Worm (Caenorhabditis elegans) whole organism, L4 larva: ENCODE results near the gene cpsf-3.
A peak's percentile ranks its signal among the peaks of the same experiment; 100 is the strongest.

ENCODE experiments used
- D1046.2 ChIP-seq: fragments of 200-800 bp; sonication (Bioruptor generic); IDR thresholded peaks from 2 replicates; pipeline ENCODE4 v1.3.6; 2022; ENCODE audit warnings: missing genetic modification characterization, missing compliant biosample characterization
- F26F4.8 ChIP-seq: fragments of 200-800 bp; sonication (Bioruptor generic); conservative IDR thresholded peaks from 2 replicates; pipeline ENCODE4 v1.3.6; 2022; ENCODE audit warnings: missing genetic modification characterization, missing compliant biosample characterization
- F44E2.7 ChIP-seq: fragments of 200-800 bp; sonication (Bioruptor generic); IDR thresholded peaks from 2 replicates; pipeline ENCODE4 v2.1.2; 2022; ENCODE audit warnings: missing genetic modification characterization, missing compliant biosample characterization
- T20F7.1 ChIP-seq: fragments of 200-800 bp; sonication (Bioruptor generic); optimal IDR thresholded peaks from 2 replicates; lab custom pipeline; 2018; ENCODE audit warnings: mild to moderate bottlenecking, missing genetic modification characterization, missing compliant biosample characterization
- T26A8.4 ChIP-seq: fragments of 200-800 bp; sonication (Bioruptor generic); IDR thresholded peaks from 2 replicates; pipeline ENCODE4 v1.3.6; 2022; ENCODE audit warnings: missing genetic modification characterization, missing compliant biosample characterization
- Y5F2A.4 ChIP-seq: fragments of 200-800 bp; sonication (Bioruptor generic); optimal IDR thresholded peaks from 2 replicates; lab custom pipeline; 2018; ENCODE audit warnings: mild to moderate bottlenecking, missing genetic modification characterization, missing compliant biosample characterization
- Y75B8A.6 ChIP-seq: fragments of 200-800 bp; sonication (Bioruptor generic); IDR thresholded peaks from 2 replicates; pipeline ENCODE4 v1.3.6; 2022; ENCODE audit warnings: missing genetic modification reagents, missing genetic modification characterization, missing compliant biosample characterization
- ZK337.2 ChIP-seq: fragments of 200-800 bp; sonication (Bioruptor generic); IDR thresholded peaks from 2 replicates; pipeline ENCODE4 v1.3.6; 2022; ENCODE audit warnings: missing genetic modification reagents, missing genetic modification characterization, missing compliant biosample characterization
- ZK546.5 ChIP-seq, 2 experiments: sonication (generic microtip); optimal IDR thresholded peaks; 2 replicates each; lab custom pipeline; 2017; ENCODE audit warnings: missing biosample characterization in 2 of 2, missing genetic modification characterization in 2 of 2
- arid-1 ChIP-seq: fragments of 200-800 bp; sonication (Bioruptor generic); conservative IDR thresholded peaks from 2 replicates; pipeline ENCODE4 v1.3.6; 2022; ENCODE audit warnings: missing genetic modification reagents, missing genetic modification characterization, missing compliant biosample characterization
- ceh-20 ChIP-seq: fragments of 200-800 bp; sonication (Bioruptor generic); IDR thresholded peaks from 2 replicates; pipeline ENCODE4 v1.3.6; 2022; ENCODE audit warnings: missing genetic modification reagents, missing genetic modification characterization, missing compliant biosample characterization
- ceh-28 ChIP-seq: fragments of 150-350 bp; optimal IDR thresholded peaks from 2 replicates; lab custom pipeline; 2014; ENCODE audit warnings: missing biosample characterization, missing genetic modification reagents, missing genetic modification characterization
- ceh-32 ChIP-seq: sonication (generic microtip); optimal IDR thresholded peaks from 2 replicates; lab custom pipeline; 2016; ENCODE audit warnings: mild to moderate bottlenecking, missing genetic modification characterization, missing compliant biosample characterization; ENCODE audit not compliant: poor library complexity
- daf-16 ChIP-seq, 3 experiments: sonication (generic microtip); optimal IDR thresholded peaks; 2 replicates each; lab custom pipeline; 2016 to 2017; ENCODE audit warnings: missing genetic modification characterization in 3 of 3, missing genetic modification reagents in 3 of 3, mild to moderate bottlenecking in 2 of 3, missing compliant biosample characterization in 2 of 3, missing biosample characterization in 1 of 3, moderate library complexity in 1 of 3
- dmd-6 ChIP-seq: fragments of 200-800 bp; sonication (Bioruptor generic); IDR thresholded peaks from 2 replicates; pipeline ENCODE4 v1.3.6; 2022; ENCODE audit warnings: missing genetic modification reagents, missing genetic modification characterization, missing compliant biosample characterization
- dve-1 ChIP-seq: sonication (generic microtip); optimal IDR thresholded peaks from 2 replicates; lab custom pipeline; 2017; ENCODE audit warnings: antibody characterized with exemption, mild to moderate bottlenecking, missing genetic modification characterization, missing compliant biosample characterization; ENCODE audit not compliant: insufficient read depth
- egl-43 ChIP-seq: fragments of 200-800 bp; sonication (Bioruptor generic); IDR thresholded peaks from 2 replicates; pipeline ENCODE4 v1.3.6; 2022; ENCODE audit warnings: missing genetic modification reagents, missing genetic modification characterization, missing compliant biosample characterization
- fos-1 ChIP-seq: fragments of 150-350 bp; optimal IDR thresholded peaks from 2 replicates; lab custom pipeline; 2014; ENCODE audit warnings: missing biosample characterization, missing genetic modification characterization
- hif-1 ChIP-seq, 2 experiments: sonication (generic microtip); optimal IDR thresholded peaks; 2 replicates each; lab custom pipeline; 2016 to 2017; ENCODE audit warnings: missing compliant biosample characterization in 2 of 2, missing genetic modification characterization in 2 of 2, missing genetic modification reagents in 2 of 2, missing genotype in 2 of 2, mild to moderate bottlenecking in 1 of 2
- hlh-11 ChIP-seq: fragments of 200-800 bp; sonication (Bioruptor generic); optimal IDR thresholded peaks from 2 replicates; lab custom pipeline; 2018; ENCODE audit warnings: mild to moderate bottlenecking, missing genetic modification characterization, missing compliant biosample characterization
- hlh-30 ChIP-seq: sonication (generic microtip); optimal IDR thresholded peaks from 2 replicates; lab custom pipeline; 2017; ENCODE audit warnings: antibody characterized with exemption, mild to moderate bottlenecking, missing genetic modification characterization, missing compliant biosample characterization; ENCODE audit not compliant: insufficient read depth
- hmg-1.1 ChIP-seq: fragments of 200-800 bp; sonication (Bioruptor generic); IDR thresholded peaks from 2 replicates; pipeline ENCODE4 v1.3.6; 2022; ENCODE audit warnings: missing genetic modification reagents, missing genetic modification characterization, missing compliant biosample characterization
- lin-1 ChIP-seq: fragments of 200-800 bp; sonication (Bioruptor generic); IDR thresholded peaks from 2 replicates; pipeline ENCODE4 v1.3.6; 2022; ENCODE audit warnings: missing genetic modification reagents, missing genetic modification characterization, missing compliant biosample characterization
- lin-13 ChIP-seq: fragments of 150-350 bp; optimal IDR thresholded peaks from 2 replicates; lab custom pipeline; 2014; ENCODE audit warnings: missing biosample characterization, missing genetic modification reagents, missing genetic modification characterization
- lsy-2 ChIP-seq, 2 experiments: fragments of 150-350 bp in 1 of 2; sonication (generic microtip) in 1 of 2; optimal IDR thresholded peaks; 2 replicates each; lab custom pipeline; 2014 to 2017; ENCODE audit warnings: missing biosample characterization in 2 of 2, missing genetic modification characterization in 2 of 2
- madf-9 ChIP-seq: fragments of 200-800 bp; sonication (Bioruptor generic); conservative IDR thresholded peaks from 2 replicates; pipeline ENCODE4 v1.3.6; 2022; ENCODE audit warnings: missing genetic modification reagents, missing genetic modification characterization, missing compliant biosample characterization
- mdl-1 ChIP-seq, 2 experiments: fragments of 150-350 bp in 1 of 2; sonication (generic microtip) in 1 of 2; optimal IDR thresholded peaks; 2 replicates each; lab custom pipeline; 2014 to 2017; ENCODE audit warnings: missing biosample characterization in 2 of 2, missing genetic modification characterization in 2 of 2
- mdt-29 ChIP-seq: fragments of 200-800 bp; sonication (Bioruptor generic); IDR thresholded peaks from 2 replicates; pipeline ENCODE4 v1.3.6; 2022; ENCODE audit warnings: missing genetic modification reagents, missing genetic modification characterization, missing compliant biosample characterization
- mxl-2 ChIP-seq: fragments of 200-800 bp; sonication (Bioruptor generic); conservative IDR thresholded peaks from 2 replicates; pipeline ENCODE4 v1.3.6; 2022; ENCODE audit warnings: missing genetic modification reagents, missing genetic modification characterization, missing compliant biosample characterization
- nhr-237 ChIP-seq: sonication (generic microtip); optimal IDR thresholded peaks from 2 replicates; lab custom pipeline; 2017; ENCODE audit warnings: missing biosample characterization, missing genetic modification characterization
- nhr-28 ChIP-seq: fragments of 150-350 bp; optimal IDR thresholded peaks from 2 replicates; lab custom pipeline; 2014; ENCODE audit warnings: missing biosample characterization, missing genetic modification characterization
- nhr-41 ChIP-seq: fragments of 200-800 bp; sonication (Bioruptor generic); IDR thresholded peaks from 2 replicates; pipeline ENCODE4 v1.3.6; 2022; ENCODE audit warnings: missing genetic modification reagents, missing genetic modification characterization, missing compliant biosample characterization
- nhr-42 ChIP-seq: fragments of 200-800 bp; sonication (Bioruptor generic); IDR thresholded peaks from 2 replicates; pipeline ENCODE4 v1.3.6; 2022; ENCODE audit warnings: missing genetic modification characterization, missing compliant biosample characterization
- nhr-6 ChIP-seq: fragments of 150-350 bp; optimal IDR thresholded peaks from 2 replicates; lab custom pipeline; 2014; ENCODE audit warnings: missing biosample characterization, missing genetic modification characterization
- nhr-77 ChIP-seq: fragments of 150-350 bp; optimal IDR thresholded peaks from 2 replicates; lab custom pipeline; 2014; ENCODE audit warnings: missing biosample characterization, missing genetic modification characterization
- pha-4 ChIP-seq, 2 experiments: fragments of 150-350 bp in 1 of 2; fragments of 200-800 bp in 1 of 2; sonication (Bioruptor generic) in 1 of 2; IDR thresholded peaks in 1 of 2; optimal IDR thresholded peaks in 1 of 2; 2 replicates each; pipeline versions ENCODE4 v1.3.6 to Lab custom; 2014 to 2022; ENCODE audit warnings: missing genetic modification characterization in 2 of 2, missing genetic modification reagents in 2 of 2, missing biosample characterization in 1 of 2, missing compliant biosample characterization in 1 of 2
- rbr-2 ChIP-seq: sonication (generic microtip); optimal IDR thresholded peaks from 2 replicates; lab custom pipeline; 2016; ENCODE audit warnings: missing genotype, missing genetic modification characterization, missing compliant biosample characterization
- saeg-2 ChIP-seq: fragments of 200-800 bp; sonication (Bioruptor generic); IDR thresholded peaks from 2 replicates; pipeline ENCODE4 v1.3.6; 2022; ENCODE audit warnings: missing genetic modification reagents, missing genetic modification characterization, missing compliant biosample characterization
- sdz-12 ChIP-seq: fragments of 200-800 bp; sonication (Bioruptor generic); optimal IDR thresholded peaks from 2 replicates; lab custom pipeline; 2018; ENCODE audit warnings: mild to moderate bottlenecking, missing genetic modification characterization, missing compliant biosample characterization
- set-16 ChIP-seq: fragments of 200-800 bp; sonication (Bioruptor generic); IDR thresholded peaks from 2 replicates; pipeline ENCODE4 v1.3.6; 2022; ENCODE audit warnings: missing genetic modification reagents, missing genetic modification characterization, missing compliant biosample characterization
- skn-1 ChIP-seq: fragments of 150-350 bp; optimal IDR thresholded peaks from 2 replicates; lab custom pipeline; 2014; ENCODE audit warnings: missing biosample characterization, missing genetic modification characterization
- spr-1 ChIP-seq: sonication (generic microtip); optimal IDR thresholded peaks from 2 replicates; lab custom pipeline; 2016; ENCODE audit warnings: mild to moderate bottlenecking, missing genetic modification characterization, missing compliant biosample characterization
- tag-97 ChIP-seq: fragments of 200-800 bp; sonication (Bioruptor generic); IDR thresholded peaks from 2 replicates; pipeline ENCODE4 v1.3.6; 2022; ENCODE audit warnings: missing genetic modification characterization, missing compliant biosample characterization
- unc-130 ChIP-seq: sonication (generic microtip); optimal IDR thresholded peaks from 2 replicates; lab custom pipeline; 2016; ENCODE audit warnings: missing genetic modification reagents, missing genetic modification characterization, missing compliant biosample characterization
- unc-39 ChIP-seq: sonication (generic microtip); optimal IDR thresholded peaks from 2 replicates; lab custom pipeline; 2017; ENCODE audit warnings: missing biosample characterization, missing genetic modification characterization
- vab-7 ChIP-seq: fragments of 200-800 bp; sonication (Bioruptor generic); IDR thresholded peaks from 2 replicates; pipeline ENCODE4 v1.3.6; 2022; ENCODE audit warnings: missing genetic modification reagents, missing genetic modification characterization, missing compliant biosample characterization
- zfp-2 ChIP-seq: sonication (generic microtip); optimal IDR thresholded peaks from 2 replicates; lab custom pipeline; 2016; ENCODE audit warnings: mild to moderate bottlenecking, missing genetic modification characterization, missing compliant biosample characterization
- ztf-7 ChIP-seq: fragments of 150-350 bp; optimal IDR thresholded peaks from 2 replicates; lab custom pipeline; 2014; ENCODE audit warnings: missing biosample characterization, missing genetic modification characterization

cpsf-3 gene

DNA sequence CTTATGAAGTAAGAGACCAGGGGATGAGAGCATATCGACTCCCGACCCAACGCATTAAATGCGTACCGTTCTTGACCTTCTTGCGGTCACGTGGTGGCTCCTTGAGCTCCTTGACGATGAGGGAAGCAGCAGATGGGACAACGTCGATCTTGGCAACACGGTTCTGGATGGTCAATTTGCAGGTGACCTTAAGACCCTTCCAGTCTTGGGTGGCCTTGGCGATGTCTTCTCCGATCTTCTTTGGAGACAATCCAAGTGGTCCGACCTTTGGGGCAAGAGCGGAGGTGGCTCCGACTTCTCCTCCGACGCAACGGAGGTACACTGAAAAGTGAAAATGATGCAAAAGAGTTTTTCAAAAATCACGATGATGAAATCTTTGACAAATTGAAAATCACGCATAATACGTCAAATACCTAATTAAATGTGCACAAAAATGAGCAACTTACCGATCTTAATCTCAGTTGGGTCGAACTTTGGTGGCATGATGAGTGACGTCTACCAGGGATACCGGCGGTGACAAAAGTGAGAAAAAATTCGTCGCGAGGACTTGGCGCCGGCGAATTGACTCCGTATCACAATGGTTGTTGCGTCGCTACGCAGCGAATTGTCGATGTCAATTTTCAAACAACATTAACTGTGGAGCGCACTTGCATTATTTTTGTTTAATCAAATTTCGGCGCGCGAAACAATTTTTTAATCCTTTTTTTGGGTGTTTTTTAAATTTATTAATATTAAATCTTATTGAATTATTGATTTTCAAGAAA is 42.4 kb downstream of the cpsf-3 start, which contains the start of gene rpl-12 (continued):
- TF ChIP-seq dve-1 (peak; percentile 100), hlh-11 (tag; lab: Kevin White, UChicago) (peak; percentile 98), spr-1 (tag; lab: Kevin White, UChicago) (peak; percentile 97), ZK337.2 (GFP tag; lab: Robert Waterston, UW) (no peak), saeg-2 (GFP tag; lab: Robert Waterston, UW) (peak; percentile 94), set-16 (peak; percentile 40), arid-1 (peak; percentile 95), F26F4.8 (GFP tag; lab: Robert Waterston, UW) (no peak), rbr-2 (peak; percentile 98), egl-43 (GFP tag; lab: Robert Waterston, UW) (peak; percentile 92), hmg-1.1 (GFP tag; lab: Robert Waterston, UW) (peak; percentile 98), nhr-6 (peak; percentile 99), ceh-28 (peak; percentile 16), pha-4 (GFP tag; IDR thresholded peaks at IDR 0.05; lab: Robert Waterston, UW) (peak; percentile 97), pha-4 (tag; optimal IDR thresholded peaks at IDR 0.05; lab: Kevin White, UChicago) (peak; percentile 99), unc-39 (tag; lab: Kevin White, UChicago) (no peak), ceh-32 (tag; lab: Kevin White, UChicago) (peak; percentile 68), T26A8.4 (peak; percentile 98), ZK546.5 (tag; optimal IDR thresholded peaks at IDR 0.05; lab: Kevin White, UChicago) (peak in 1 of 2 experiments; percentile 88), tag-97 (GFP tag; lab: Robert Waterston, UW) (no peak), D1046.2 (peak; percentile 96), F44E2.7 (GFP tag; lab: Robert Waterston, UW) (no peak), dmd-6 (GFP tag; lab: Robert Waterston, UW) (peak; percentile 99), nhr-77 (tag; lab: Kevin White, UChicago) (peak; percentile 98), sdz-12 (peak; percentile 46), zfp-2 (tag; lab: Kevin White, UChicago) (peak; percentile 99), mdl-1 (tag; optimal IDR thresholded peaks at IDR 0.05; lab: Kevin White, UChicago) (peak in 1 of 2 experiments; percentile 89), ztf-7 (tag; lab: Kevin White, UChicago) (peak; percentile 97), vab-7 (GFP tag; lab: Robert Waterston, UW) (peak; percentile 97), lin-1 (GFP tag; lab: Robert Waterston, UW) (peak; percentile 90), Y5F2A.4 (peak; percentile 82), hlh-30 (tag; lab: Kevin White, UChicago) (peak; percentile 97), skn-1 (tag; lab: Kevin White, UChicago) (peak; percentile 89), mxl-2 (GFP tag; lab: Robert Waterston, UW) (peak; percentile 88), madf-9 (GFP tag; lab: Robert Waterston, UW) (peak; percentile 97), hif-1 (tag; optimal IDR thresholded peaks at IDR 0.05; lab: Kevin White, UChicago) (peak; percentile 82 to 95), lsy-2 (tag; optimal IDR thresholded peaks at IDR 0.05; lab: Kevin White, UChicago) (peak; percentile 93 to 98), nhr-42 (GFP tag; lab: Robert Waterston, UW) (peak; percentile 98), ceh-20 (GFP tag; lab: Robert Waterston, UW) (peak; percentile 99), Y75B8A.6 (GFP tag; lab: Robert Waterston, UW) (peak; percentile 97), mdt-29 (GFP tag; lab: Robert Waterston, UW) (peak; percentile 88), fos-1 (peak; percentile 65), lin-13 (GFP tag; lab: Kevin White, UChicago) (peak; percentile 97), daf-16 (GFP tag; optimal IDR thresholded peaks at IDR 0.05; lab: Kevin White, UChicago) (peak; percentile 87 to 96), daf-16 (tag; optimal IDR thresholded peaks at IDR 0.05; lab: Kevin White, UChicago) (peak; percentile 97), unc-130 (GFP tag; lab: Kevin White, UChicago) (peak; percentile 94), nhr-41 (GFP tag; lab: Robert Waterston, UW) (peak; percentile 71), T20F7.1 (GFP tag; lab: Kevin White, UChicago) (peak; percentile 96), nhr-28 (peak; percentile 96), nhr-237 (tag; lab: Kevin White, UChicago) (peak; percentile 43)
